Worm (Caenorhabditis elegans) whole organism, L1 larva: ENCODE measurements around the gene C08D8.1.

Source experiments
- aha-1 ChIP-seq: fragments of 150-350 bp; optimal IDR thresholded peaks from 2 replicates; lab custom pipeline; 2014; ENCODE audit warnings: missing biosample characterization, missing genetic modification characterization
- aly-2 ChIP-seq: fragments of 150-350 bp; optimal IDR thresholded peaks from 2 replicates; lab custom pipeline; 2014; ENCODE audit warnings: missing biosample characterization, missing genetic modification characterization
- blmp-1 ChIP-seq: fragments of 150-350 bp; optimal IDR thresholded peaks from 2 replicates; lab custom pipeline; 2014; ENCODE audit warnings: missing biosample characterization, missing genetic modification characterization
- ceh-8 ChIP-seq: fragments of 200-800 bp; sonication (Bioruptor generic); optimal IDR thresholded peaks from 2 replicates; lab custom pipeline; 2018; ENCODE audit warnings: mild to moderate bottlenecking, missing genetic modification characterization, moderate library complexity, missing compliant biosample characterization
- ceh-82 ChIP-seq, 3 experiments: fragments of 150-350 bp in 1 of 3; sonication (generic microtip) in 2 of 3; optimal IDR thresholded peaks; 2 replicates each; lab custom pipeline; 2014 to 2017; ENCODE audit warnings: missing biosample characterization in 3 of 3, missing genetic modification characterization in 3 of 3
- ces-1 ChIP-seq: fragments of 150-350 bp; optimal IDR thresholded peaks from 2 replicates; lab custom pipeline; 2014; ENCODE audit warnings: missing biosample characterization, missing genetic modification reagents, missing genetic modification characterization
- dpl-1 ChIP-seq, 3 experiments: fragments of 150-350 bp in 2 of 3; sonication (generic microtip) in 1 of 3; optimal IDR thresholded peaks; 2 replicates each; lab custom pipeline; 2014 to 2017; ENCODE audit warnings: missing biosample characterization in 3 of 3, missing genetic modification characterization in 3 of 3, missing genetic modification reagents in 3 of 3
- efl-1 ChIP-seq, 4 experiments: fragments of 150-350 bp; optimal IDR thresholded peaks in 3 of 4; peaks in 1 of 4; 1 replicate in 1 of 4; 2 replicates in 3 of 4; lab custom pipeline; 2014; ENCODE audit warnings: missing biosample characterization in 2 of 4, missing genetic modification characterization in 2 of 4, missing genetic modification reagents in 2 of 4
- efl-3 ChIP-seq: fragments of 200-800 bp; sonication (Bioruptor generic); optimal IDR thresholded peaks from 2 replicates; lab custom pipeline; 2018; ENCODE audit warnings: mild to moderate bottlenecking, missing genetic modification characterization, missing compliant biosample characterization
- egl-13 ChIP-seq: sonication (generic microtip); optimal IDR thresholded peaks from 2 replicates; lab custom pipeline; 2016; ENCODE audit warnings: missing genotype, missing genetic modification reagents, missing genetic modification characterization, missing compliant biosample characterization
- egl-27 ChIP-seq, 2 experiments: fragments of 150-350 bp in 1 of 2; sonication (generic microtip); optimal IDR thresholded peaks; 3 replicates each; lab custom pipeline; 2017 to 2018; ENCODE audit warnings: missing biosample characterization in 2 of 2, missing genetic modification characterization in 2 of 2, missing genetic modification reagents in 2 of 2
- elt-2 ChIP-seq: sonication (generic microtip); optimal IDR thresholded peaks from 2 replicates; lab custom pipeline; 2016; ENCODE audit warnings: missing genetic modification characterization, mild to moderate bottlenecking, inconsistent platforms, missing compliant biosample characterization, missing genetic modification reagents
- elt-3 ChIP-seq, 6 experiments: fragments of 150-350 bp in 1 of 6; sonication (generic microtip); optimal IDR thresholded peaks; 2 replicates each; lab custom pipeline; 2017 to 2018; ENCODE audit warnings: missing biosample characterization in 6 of 6, missing genetic modification characterization in 6 of 6, inconsistent platforms in 1 of 6
- fkh-4 ChIP-seq: sonication (generic microtip); optimal IDR thresholded peaks from 2 replicates; lab custom pipeline; 2016; ENCODE audit warnings: missing compliant biosample characterization, missing genetic modification characterization, borderline replicate concordance
- grh-1 ChIP-seq: fragments of 200-800 bp; sonication (Bioruptor generic); IDR thresholded peaks from 2 replicates; pipeline ENCODE4 v1.3.6; 2022; ENCODE audit warnings: missing genetic modification reagents, missing genetic modification characterization, missing compliant biosample characterization
- hpl-2 ChIP-seq: fragments of 150-350 bp; optimal IDR thresholded peaks from 2 replicates; lab custom pipeline; 2014; ENCODE audit warnings: missing biosample characterization, missing genetic modification reagents, missing genetic modification characterization
- irx-1 ChIP-seq: sonication (generic microtip); optimal IDR thresholded peaks from 2 replicates; lab custom pipeline; 2016; ENCODE audit warnings: missing genetic modification characterization, missing compliant biosample characterization
- isw-1 ChIP-seq: fragments of 200-800 bp; sonication (Bioruptor generic); IDR thresholded peaks from 2 replicates; pipeline ENCODE4 v1.3.6; 2022; ENCODE audit warnings: missing genetic modification characterization, missing compliant biosample characterization
- lin-13 ChIP-seq: fragments of 150-350 bp; optimal IDR thresholded peaks from 2 replicates; lab custom pipeline; 2014; ENCODE audit warnings: missing biosample characterization, missing genetic modification reagents, missing genetic modification characterization
- lin-14 ChIP-seq: fragments of 200-800 bp; sonication (Bioruptor generic); optimal IDR thresholded peaks from 2 replicates; lab custom pipeline; 2018; ENCODE audit warnings: mild to moderate bottlenecking, missing genetic modification characterization, moderate library complexity, missing compliant biosample characterization
- lin-15B ChIP-seq: fragments of 150-350 bp; sonication (generic microtip); optimal IDR thresholded peaks from 3 replicates; lab custom pipeline; 2014; ENCODE audit warnings: missing biosample characterization, missing genetic modification characterization
- lin-39 ChIP-seq: fragments of 150-350 bp; optimal IDR thresholded peaks from 2 replicates; lab custom pipeline; 2014; ENCODE audit warnings: missing biosample characterization, missing genetic modification reagents, missing genetic modification characterization
- lsy-2 ChIP-seq, 2 experiments: fragments of 150-350 bp; optimal IDR thresholded peaks; 2 replicates each; lab custom pipeline; 2014; ENCODE audit warnings: missing biosample characterization in 2 of 2, missing genetic modification characterization in 2 of 2
- mdl-1 ChIP-seq, 2 experiments: fragments of 150-350 bp; optimal IDR thresholded peaks; 2 replicates each; lab custom pipeline; 2014 to 2017; ENCODE audit warnings: missing biosample characterization in 2 of 2, missing genetic modification characterization in 2 of 2, inconsistent platforms in 1 of 2
- mef-2 ChIP-seq: fragments of 150-350 bp; optimal IDR thresholded peaks from 2 replicates; lab custom pipeline; 2014; ENCODE audit warnings: missing biosample characterization, missing genetic modification characterization
- mep-1 ChIP-seq: fragments of 150-350 bp; optimal IDR thresholded peaks from 2 replicates; lab custom pipeline; 2014; ENCODE audit warnings: missing biosample characterization, missing genetic modification characterization
- nhr-11 ChIP-seq: fragments of 150-350 bp; optimal IDR thresholded peaks from 2 replicates; lab custom pipeline; 2014; ENCODE audit warnings: missing biosample characterization, missing genetic modification characterization
- nhr-12 ChIP-seq: sonication (generic microtip); optimal IDR thresholded peaks from 2 replicates; lab custom pipeline; 2017; ENCODE audit warnings: missing biosample characterization, missing genetic modification characterization
- nhr-19 ChIP-seq: fragments of 200-800 bp; sonication (Bioruptor generic); conservative IDR thresholded peaks from 2 replicates; pipeline ENCODE4 v1.3.6; 2022; ENCODE audit warnings: missing genetic modification characterization, missing compliant biosample characterization
- nhr-20 ChIP-seq: sonication (generic microtip); optimal IDR thresholded peaks from 2 replicates; lab custom pipeline; 2016; ENCODE audit warnings: mild to moderate bottlenecking, missing genetic modification characterization, missing compliant biosample characterization
- nhr-47 ChIP-seq: sonication (generic microtip); optimal IDR thresholded peaks from 2 replicates; lab custom pipeline; 2016; ENCODE audit warnings: mild to moderate bottlenecking, missing genetic modification characterization, moderate library complexity, missing compliant biosample characterization
- nhr-71 ChIP-seq: sonication (generic microtip); optimal IDR thresholded peaks from 2 replicates; lab custom pipeline; 2016; ENCODE audit warnings: mild to moderate bottlenecking, missing genetic modification characterization, moderate library complexity, missing compliant biosample characterization
- nhr-77 ChIP-seq: fragments of 150-350 bp; optimal IDR thresholded peaks from 2 replicates; lab custom pipeline; 2014; ENCODE audit warnings: missing biosample characterization, missing genetic modification characterization
- nhr-84 ChIP-seq: sonication (generic microtip); optimal IDR thresholded peaks from 2 replicates; lab custom pipeline; 2017; ENCODE audit warnings: missing biosample characterization, missing genetic modification characterization
- pax-3 ChIP-seq: fragments of 200-800 bp; sonication (Bioruptor generic); optimal IDR thresholded peaks from 2 replicates; lab custom pipeline; 2018; ENCODE audit warnings: mild to moderate bottlenecking, missing genetic modification characterization, moderate library complexity, missing compliant biosample characterization
- pqm-1 ChIP-seq: sonication (generic microtip); optimal IDR thresholded peaks from 3 replicates; lab custom pipeline; 2017; ENCODE audit warnings: missing biosample characterization, missing genetic modification characterization
- snpc-4 ChIP-seq: fragments of 150-350 bp; optimal IDR thresholded peaks from 2 replicates; lab custom pipeline; 2014; ENCODE audit warnings: missing biosample characterization, missing genetic modification characterization
- snu-23 ChIP-seq: sonication (generic microtip); optimal IDR thresholded peaks from 2 replicates; lab custom pipeline; 2016; ENCODE audit warnings: missing genetic modification characterization, missing compliant biosample characterization
- sox-4 ChIP-seq: sonication (generic microtip); optimal IDR thresholded peaks from 2 replicates; lab custom pipeline; 2016; ENCODE audit warnings: missing genetic modification characterization, missing compliant biosample characterization
- sptf-1 ChIP-seq: fragments of 150-350 bp; optimal IDR thresholded peaks from 2 replicates; lab custom pipeline; 2014; ENCODE audit warnings: missing biosample characterization, missing genetic modification characterization
- sup-37 ChIP-seq: fragments of 200-800 bp; sonication (Bioruptor generic); optimal IDR thresholded peaks from 2 replicates; lab custom pipeline; 2018; ENCODE audit warnings: mild to moderate bottlenecking, missing genetic modification characterization, missing compliant biosample characterization
- swsn-7 ChIP-seq: sonication (generic microtip); optimal IDR thresholded peaks from 2 replicates; lab custom pipeline; 2016; ENCODE audit warnings: missing genetic modification characterization, missing compliant biosample characterization
- tlp-1 ChIP-seq: fragments of 150-350 bp; optimal IDR thresholded peaks from 2 replicates; lab custom pipeline; 2014; ENCODE audit warnings: missing biosample characterization, missing genetic modification characterization
- unc-130 ChIP-seq: fragments of 150-350 bp; optimal IDR thresholded peaks from 2 replicates; lab custom pipeline; 2017; ENCODE audit warnings: missing biosample characterization, missing genetic modification characterization, inconsistent platforms
- unc-62 ChIP-seq: fragments of 150-350 bp; optimal IDR thresholded peaks from 2 replicates; lab custom pipeline; 2014; ENCODE audit warnings: missing biosample characterization, missing genetic modification reagents, missing genetic modification characterization
- unc-86 ChIP-seq: sonication (generic microtip); optimal IDR thresholded peaks from 2 replicates; lab custom pipeline; 2016; ENCODE audit warnings: missing genetic modification characterization, missing compliant biosample characterization
- unc-98 ChIP-seq: fragments of 200-800 bp; sonication (Bioruptor generic); IDR thresholded peaks from 2 replicates; pipeline ENCODE4 v1.3.6; 2022; ENCODE audit warnings: missing genetic modification characterization, missing compliant biosample characterization
- vab-15 ChIP-seq: sonication (generic microtip); optimal IDR thresholded peaks from 2 replicates; lab custom pipeline; 2017; ENCODE audit warnings: missing genotype, mild to moderate bottlenecking, missing genetic modification characterization, missing compliant biosample characterization
- xbp-1 ChIP-seq: sonication (generic microtip); optimal IDR thresholded peaks from 2 replicates; lab custom pipeline; 2016; ENCODE audit warnings: missing genetic modification characterization, missing compliant biosample characterization
- zag-1 ChIP-seq: fragments of 150-350 bp; optimal IDR thresholded peaks from 2 replicates; lab custom pipeline; 2014; ENCODE audit warnings: missing biosample characterization, missing genetic modification characterization
- zip-4 ChIP-seq: fragments of 200-800 bp; sonication (Bioruptor generic); optimal IDR thresholded peaks from 2 replicates; lab custom pipeline; 2018; ENCODE audit warnings: mild to moderate bottlenecking, missing genetic modification characterization, moderate library complexity, missing compliant biosample characterization
- ztf-11 ChIP-seq, 2 experiments: sonication (generic microtip); optimal IDR thresholded peaks; 2 replicates each; lab custom pipeline; 2016 to 2017; ENCODE audit warnings: missing genetic modification characterization in 2 of 2, missing biosample characterization in 1 of 2, missing compliant biosample characterization in 1 of 2
- ztf-4 ChIP-seq: fragments of 150-350 bp; optimal IDR thresholded peaks from 2 replicates; lab custom pipeline; 2014; ENCODE audit warnings: missing biosample characterization, missing genetic modification characterization

C08D8.1 gene

DNA sequence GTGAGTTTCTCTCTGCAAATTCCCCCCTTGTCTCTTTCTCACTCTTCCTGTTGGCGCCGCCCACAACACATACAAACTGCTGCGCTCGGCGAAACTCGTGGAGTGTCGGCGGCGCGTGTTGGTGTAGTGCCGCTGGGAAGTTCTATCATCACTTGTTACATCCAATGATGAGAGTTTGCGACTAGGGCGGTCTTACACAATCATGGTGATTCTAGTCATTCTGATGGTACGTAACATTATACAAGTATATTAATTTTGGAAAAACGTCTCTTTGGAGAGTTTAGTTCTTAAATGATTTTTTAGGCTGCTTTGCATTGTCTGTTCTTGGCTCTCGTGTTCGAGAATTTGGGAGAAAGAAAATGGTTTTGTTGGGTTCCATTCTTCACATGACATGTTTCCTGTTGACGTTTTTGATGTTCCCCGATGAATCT, 3.4 kb downstream of the C08D8.1 start (continued):
- TF ChIP-seq zip-4 (GFP tag; lab: Kevin White, UChicago) (peak; percentile 69), lin-15B (tag; lab: Kevin White, UChicago) (peak; percentile 46), grh-1 (GFP tag; lab: Robert Waterston, UW) (peak; percentile 84), egl-13 (tag; lab: Kevin White, UChicago) (peak; percentile 56), ceh-8 (GFP tag; lab: Kevin White, UChicago) (peak; percentile 66), zag-1 (tag; lab: Kevin White, UChicago) (no peak), nhr-19 (GFP tag; lab: Robert Waterston, UW) (peak; percentile 95), aly-2 (tag; lab: Kevin White, UChicago) (peak; percentile 49), sptf-1 (no peak), tlp-1 (tag; lab: Kevin White, UChicago) (no peak), pax-3 (peak; percentile 74), xbp-1 (tag; lab: Kevin White, UChicago) (peak; percentile 89), blmp-1 (peak; percentile 26), pqm-1 (tag; lab: Kevin White, UChicago) (no peak), nhr-47 (tag; lab: Kevin White, UChicago) (peak; percentile 95), nhr-12 (tag; lab: Kevin White, UChicago) (no peak), unc-86 (tag; lab: Kevin White, UChicago) (peak; percentile 68), mef-2 (tag; lab: Kevin White, UChicago) (no peak), dpl-1 (GFP tag; optimal IDR thresholded peaks at IDR 0.05; lab: Kevin White, UChicago) (peak; percentile 37 to 64 (median 56)), snpc-4 (tag; lab: Kevin White, UChicago) (peak; percentile 99), aha-1 (no peak), nhr-11 (tag; lab: Kevin White, UChicago) (peak; percentile 28), lin-39 (tag; lab: Kevin White, UChicago) (peak; percentile 81), unc-62 (GFP tag; lab: Kevin White, UChicago) (no peak), ces-1 (no peak), elt-3 (tag; optimal IDR thresholded peaks at IDR 0.05; lab: Kevin White, UChicago) (peak; percentile 16 to 80 (median 29)), sup-37 (peak; percentile 73), lsy-2 (tag; optimal IDR thresholded peaks at IDR 0.05; lab: Kevin White, UChicago) (peak; percentile 59 to 84), efl-3 (GFP tag; lab: Kevin White, UChicago) (peak; percentile 68), nhr-77 (tag; lab: Kevin White, UChicago) (peak; percentile 72), irx-1 (tag; lab: Kevin White, UChicago) (peak; percentile 80), nhr-20 (tag; lab: Kevin White, UChicago) (peak; percentile 95), unc-130 (tag; lab: Kevin White, UChicago) (peak; percentile 22), ceh-82 (tag; optimal IDR thresholded peaks at IDR 0.05; lab: Kevin White, UChicago) (peak; percentile 85 to 86 (median 85)), lin-14 (GFP tag; lab: Kevin White, UChicago) (peak; percentile 92), nhr-71 (tag; lab: Kevin White, UChicago) (peak; percentile 95), lin-13 (GFP tag; lab: Kevin White, UChicago) (peak; percentile 59), fkh-4 (tag; lab: Kevin White, UChicago) (no peak), mep-1 (peak; percentile 81), sox-4 (peak; percentile 49), nhr-84 (no peak), efl-1 (optimal IDR thresholded peaks at IDR 0.05; lab: Kevin White, UChicago) (peak; percentile 66 to 77), efl-1 (GFP tag; optimal IDR thresholded peaks at IDR 0.05 in 1 of 2; lab: Kevin White, UChicago) (peak; percentile 53 to 96), egl-27 (tag; optimal IDR thresholded peaks at IDR 0.05; lab: Kevin White, UChicago) (no peak), isw-1 (GFP tag; lab: Robert Waterston, UW) (peak; percentile 42), elt-2 (tag; lab: Kevin White, UChicago) (peak; percentile 89), snu-23 (GFP tag; lab: Kevin White, UChicago) (peak; percentile 95), hpl-2 (GFP tag; lab: Kevin White, UChicago) (peak; percentile 63), mdl-1 (tag; optimal IDR thresholded peaks at IDR 0.05; lab: Kevin White, UChicago) (peak in 1 of 2 experiments; percentile 59), ztf-4 (peak; percentile 77), vab-15 (tag; lab: Kevin White, UChicago) (no peak), ztf-11 (tag; optimal IDR thresholded peaks at IDR 0.05; lab: Kevin White, UChicago) (peak in 1 of 2 experiments; percentile 69), unc-98 (GFP tag; lab: Robert Waterston, UW) (no peak), swsn-7 (tag; lab: Kevin White, UChicago) (peak; percentile 93)
